Worm (Caenorhabditis elegans): ENCODE data around the gene pyr-1.

pyr-1 gene

ce11 chrII:8683933-8684332 is 33.0 kb downstream of the pyr-1 start:
- peak; percentile 21 for TF ChIP-seq mep-1 (tag; optimal IDR thresholded peaks at IDR 0.05)
- TF ChIP-seq hlh-1 (tag; optimal IDR thresholded peaks at IDR 0.05), result no peak
- TF ChIP-seq unc-120 (tag; optimal IDR thresholded peaks at IDR 0.05; ENCODE audit: poor library complexity, severe bottlenecking), result peak; percentile 93
- peak; percentile 55 for TF ChIP-seq ces-1 (GFP tag; optimal IDR thresholded peaks at IDR 0.05)

ce11 chrII:8684824-8685223 is 33.9 kb downstream of the pyr-1 start, which contains the start of gene hgap-2:
Gene hgap-2, minus strand, starts transcription at chrII:8684924.
- no peak for TF ChIP-seq lsy-2 (tag; optimal IDR thresholded peaks at IDR 0.05)
- TF ChIP-seq lin-32 (GFP tag; optimal IDR thresholded peaks at IDR 0.05), result no peak
- TF ChIP-seq ces-1 (GFP tag; optimal IDR thresholded peaks at IDR 0.05), result no peak
- no peak for TF ChIP-seq mab-5 (tag; optimal IDR thresholded peaks at IDR 0.05)
- TF ChIP-seq nhr-2 (tag; optimal IDR thresholded peaks at IDR 0.05), result no peak
- no peak for TF ChIP-seq cnd-1 (tag; optimal IDR thresholded peaks at IDR 0.05)
- no peak for TF ChIP-seq blmp-1 (tag; optimal IDR thresholded peaks at IDR 0.05)
- TF ChIP-seq flh-1 (GFP tag; optimal IDR thresholded peaks at IDR 0.05), result no peak
- TF ChIP-seq M03D4.4 (tag; optimal IDR thresholded peaks at IDR 0.05), result no peak
- no peak for TF ChIP-seq nhr-237 (tag; optimal IDR thresholded peaks at IDR 0.05)
- no peak for TF ChIP-seq hlh-1 (tag; optimal IDR thresholded peaks at IDR 0.05)
- no peak for TF ChIP-seq snpc-4 (tag; optimal IDR thresholded peaks at IDR 0.05)

- TF ChIP-seq sptf-1 (tag; optimal IDR thresholded peaks at IDR 0.05) (no peak), nhr-2 (tag; optimal IDR thresholded peaks at IDR 0.05) (no peak), unc-62 (GFP tag; optimal IDR thresholded peaks at IDR 0.05) (no peak), ceh-43 (GFP tag; optimal IDR thresholded peaks at IDR 0.05) (no peak), zip-8 (tag; optimal IDR thresholded peaks at IDR 0.05) (no peak), ceh-39 (tag; optimal IDR thresholded peaks at IDR 0.05) (no peak), hlh-1 (tag; optimal IDR thresholded peaks at IDR 0.05) (no peak), cnd-1 (tag; optimal IDR thresholded peaks at IDR 0.05) (no peak), nhr-237 (tag; optimal IDR thresholded peaks at IDR 0.05) (no peak)
These were observed 34.7 kb downstream of the pyr-1 start, which contains the start of gene C34C6.9 for ce11 chrII:8685623-8686022. Gene C34C6.9, plus strand, starts transcription at chrII:8685923.

ce11 chrII:8691344-8691960 is 40.5 kb downstream of the pyr-1 start, which contains the start of gene C34C6.3:
Gene C34C6.3, plus strand, starts transcription at chrII:8691910.
- TF ChIP-seq zip-8 (tag; optimal IDR thresholded peaks at IDR 0.05) (peak; percentile 72), elt-1 (tag; optimal IDR thresholded peaks at IDR 0.05; ENCODE audit: borderline replicate concordance, insufficient read depth) (no peak)

ce11 chrII:8695783-8696182 is 44.9 kb downstream of the pyr-1 start, which contains the start of gene C34C6.10:
Gene C34C6.10, minus strand, starts transcription at chrII:8695883.
- TF ChIP-seq ceh-43 (GFP tag; optimal IDR thresholded peaks at IDR 0.05) (no peak), unc-39 (tag; optimal IDR thresholded peaks at IDR 0.05) (no peak), pha-4 (tag; optimal IDR thresholded peaks at IDR 0.05) (no peak), zip-8 (tag; optimal IDR thresholded peaks at IDR 0.05) (no peak), elt-1 (tag; optimal IDR thresholded peaks at IDR 0.05; ENCODE audit: borderline replicate concordance, insufficient read depth) (no peak), ham-2 (GFP tag; optimal IDR thresholded peaks at IDR 0.05) (no peak), tbx-8 (GFP tag; optimal IDR thresholded peaks at IDR 0.05) (no peak), ceh-83 (GFP tag; optimal IDR thresholded peaks at IDR 0.05) (no peak), M03D4.4 (tag; optimal IDR thresholded peaks at IDR 0.05) (no peak), nhr-12 (tag; optimal IDR thresholded peaks at IDR 0.05) (no peak), ceh-39 (tag; optimal IDR thresholded peaks at IDR 0.05) (no peak), blmp-1 (tag; optimal IDR thresholded peaks at IDR 0.05) (no peak), mls-2 (tag; optimal IDR thresholded peaks at IDR 0.05) (no peak), mab-5 (tag; optimal IDR thresholded peaks at IDR 0.05) (no peak), snpc-4 (tag; optimal IDR thresholded peaks at IDR 0.05) (no peak), drap-1 (GFP tag; optimal IDR thresholded peaks at IDR 0.05) (no peak), mep-1 (tag; optimal IDR thresholded peaks at IDR 0.05) (no peak)

ce11 chrII:8698828-8699227 is 47.9 kb downstream of the pyr-1 start, which contains the start of gene chdh-1:
Gene chdh-1, minus strand, starts transcription at chrII:8698928.
- TF ChIP-seq mls-2 (tag; optimal IDR thresholded peaks at IDR 0.05) (no peak), snpc-4 (tag; optimal IDR thresholded peaks at IDR 0.05) (no peak), hlh-1 (tag; optimal IDR thresholded peaks at IDR 0.05) (no peak), ceh-43 (GFP tag; optimal IDR thresholded peaks at IDR 0.05) (no peak)

All from whole organism, mixed stage, embryonic.